Worm (Caenorhabditis elegans) whole organism, L4 larva: ENCODE measurements around the gene fbxa-37.

Experiments
- ama-1 ChIP-seq: fragments of 150-350 bp; optimal IDR thresholded peaks from 2 replicates; lab custom pipeline; 2014; ENCODE audit warnings: inconsistent platforms, mixed read lengths
- ceh-44 ChIP-seq: fragments of 200-800 bp; sonication (Bioruptor generic); IDR thresholded peaks from 2 replicates; pipeline ENCODE4 v1.3.6; 2022; ENCODE audit warnings: missing genetic modification reagents, missing genetic modification characterization, missing compliant biosample characterization
- ceh-82 ChIP-seq: sonication (generic microtip); optimal IDR thresholded peaks from 2 replicates; lab custom pipeline; 2017; ENCODE audit warnings: missing biosample characterization, missing genetic modification characterization
- mxl-3 ChIP-seq: fragments of 200-800 bp; sonication (Bioruptor generic); optimal IDR thresholded peaks from 2 replicates; lab custom pipeline; 2018; ENCODE audit warnings: mild to moderate bottlenecking, missing genetic modification characterization, missing compliant biosample characterization
- nhr-48 ChIP-seq: sonication (generic microtip); optimal IDR thresholded peaks from 2 replicates; lab custom pipeline; 2016; ENCODE audit warnings: mild to moderate bottlenecking, missing genetic modification characterization, missing compliant biosample characterization
- sdz-12 ChIP-seq: fragments of 200-800 bp; sonication (Bioruptor generic); optimal IDR thresholded peaks from 2 replicates; lab custom pipeline; 2018; ENCODE audit warnings: mild to moderate bottlenecking, missing genetic modification characterization, missing compliant biosample characterization
- skn-1 ChIP-seq: fragments of 150-350 bp; optimal IDR thresholded peaks from 2 replicates; lab custom pipeline; 2014; ENCODE audit warnings: missing biosample characterization, missing genetic modification characterization

DNA sequence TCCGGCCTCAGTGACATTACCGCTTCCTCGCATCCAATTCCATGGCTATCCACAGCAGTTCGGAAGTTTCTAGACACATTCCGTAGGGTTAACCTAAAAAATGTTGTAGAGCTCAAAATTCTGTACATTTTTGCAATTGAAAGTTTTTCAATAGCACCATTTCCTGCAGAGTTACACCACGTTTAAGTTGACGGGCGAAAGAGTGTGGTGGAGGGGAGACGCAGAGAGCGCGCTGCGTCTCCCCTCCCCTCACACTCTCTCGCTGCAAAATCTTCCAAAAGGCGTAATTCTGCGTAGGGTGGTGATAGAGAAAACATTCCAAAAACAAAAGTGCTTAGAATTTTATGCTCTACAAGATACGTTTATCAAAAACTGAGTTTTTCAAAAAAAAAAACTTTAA, 36.5 kb upstream of the fbxa-37 start:
- TF ChIP-seq mxl-3 (GFP tag; lab: Kevin White, UChicago) (no peak), ceh-44 (GFP tag; lab: Robert Waterston, UW) (no peak), nhr-48 (no peak), sdz-12 (no peak), ama-1 (lab: Kevin White, UChicago) (no peak), ceh-82 (tag; lab: Kevin White, UChicago) (no peak), skn-1 (no peak)
